Fruit fly (Drosophila melanogaster) whole organism, embryonic: ENCODE results near the gene CG15629.
A peak's percentile ranks its signal among the peaks of the same experiment; 100 is the strongest.

ENCODE experiments used
- Adf1 ChIP-seq: fragments of 200-800 bp; sonication (Bioruptor generic); IDR thresholded peaks from 2 replicates; pipeline ENCODE4 v1.3.6; 2022; ENCODE audit warnings: missing biosample characterization, missing genetic modification characterization
- CG11247 ChIP-seq: fragments of 200-800 bp; sonication (Bioruptor generic); IDR thresholded peaks from 2 replicates; pipeline ENCODE4 v1.3.6; 2022; ENCODE audit warnings: missing biosample characterization, missing genetic modification characterization
- CG11456 ChIP-seq: fragments of 200-800 bp; sonication (Bioruptor generic); IDR thresholded peaks from 3 replicates; pipeline ENCODE4 v1.3.6; 2022; ENCODE audit warnings: missing biosample characterization, missing genetic modification characterization
- CG11560 ChIP-seq: fragments of 200-800 bp; sonication (Bioruptor generic); IDR thresholded peaks from 3 replicates; pipeline ENCODE4 v1.3.6; 2022; ENCODE audit warnings: missing biosample characterization, missing genetic modification characterization
- CG11695 ChIP-seq: fragments of 200-800 bp; sonication (Bioruptor generic); IDR thresholded peaks from 3 replicates; pipeline ENCODE4 v1.3.6; 2022; ENCODE audit warnings: missing biosample characterization, missing genetic modification characterization
- CG12659 ChIP-seq: fragments of 200-800 bp; sonication (Bioruptor generic); optimal IDR thresholded peaks from 3 replicates; lab custom pipeline; 2017; ENCODE audit warnings: mild to moderate bottlenecking, missing biosample characterization, missing genetic modification reagents, missing genetic modification characterization
- CG15011 ChIP-seq: fragments of 200-800 bp; sonication (Bioruptor generic); optimal IDR thresholded peaks from 3 replicates; lab custom pipeline; 2018; ENCODE audit warnings: missing biosample characterization, mild to moderate bottlenecking, missing genetic modification characterization
- CG1602 ChIP-seq: fragments of 200-800 bp; sonication (Bioruptor generic); optimal IDR thresholded peaks from 3 replicates; lab custom pipeline; 2016; ENCODE audit warnings: missing biosample characterization, missing genetic modification characterization
- CG2116 ChIP-seq: fragments of 200-800 bp; sonication (Bioruptor generic); optimal IDR thresholded peaks from 3 replicates; lab custom pipeline; 2018; ENCODE audit warnings: missing biosample characterization, mild to moderate bottlenecking, missing genetic modification characterization
- CG30020 ChIP-seq: fragments of 200-800 bp; optimal IDR thresholded peaks from 2 replicates; lab custom pipeline; 2019; ENCODE audit warnings: missing biosample characterization, mild to moderate bottlenecking, missing genetic modification characterization, moderate library complexity
- CG3847 ChIP-seq: fragments of 200-800 bp; sonication (Bioruptor generic); IDR thresholded peaks from 2 replicates; pipeline ENCODE4 v1.3.6; 2022; ENCODE audit warnings: missing biosample characterization, missing genetic modification characterization
- CG4617 ChIP-seq: fragments of 200-800 bp; sonication (Bioruptor generic); optimal IDR thresholded peaks from 3 replicates; lab custom pipeline; 2016; ENCODE audit warnings: missing biosample characterization, missing genetic modification characterization, borderline replicate concordance
- CG6254 ChIP-seq: fragments of 200-800 bp; sonication (Bioruptor generic); optimal IDR thresholded peaks from 3 replicates; lab custom pipeline; 2017; ENCODE audit warnings: mild to moderate bottlenecking, missing biosample characterization, missing genetic modification reagents, missing genetic modification characterization
- CG6854 ChIP-seq: fragments of 200-800 bp; sonication (Bioruptor generic); optimal IDR thresholded peaks from 3 replicates; lab custom pipeline; 2017; ENCODE audit warnings: missing biosample characterization, mild to moderate bottlenecking, missing genetic modification characterization
- CG7357 ChIP-seq: fragments of 200-800 bp; sonication (Bioruptor generic); IDR thresholded peaks from 3 replicates; pipeline ENCODE4 v1.3.6; 2022; ENCODE audit warnings: missing biosample characterization, missing genetic modification characterization
- CG7839 ChIP-seq: fragments of 200-800 bp; sonication (Bioruptor generic); optimal IDR thresholded peaks from 3 replicates; lab custom pipeline; 2018; ENCODE audit warnings: missing biosample characterization, mild to moderate bottlenecking, missing genetic modification characterization, moderate library complexity
- Chrac-16 ChIP-seq: fragments of 200-800 bp; sonication (Bioruptor generic); optimal IDR thresholded peaks from 3 replicates; lab custom pipeline; 2016; ENCODE audit warnings: missing biosample characterization, missing genetic modification characterization
- CoRest ChIP-seq: fragments of 200-800 bp; sonication (Bioruptor generic); optimal IDR thresholded peaks from 3 replicates; lab custom pipeline; 2018; ENCODE audit warnings: missing biosample characterization, mild to moderate bottlenecking, missing genetic modification characterization, moderate library complexity
- Dbx ChIP-seq: fragments of 200-800 bp; sonication (Bioruptor generic); IDR thresholded peaks from 3 replicates; pipeline ENCODE4 v1.3.6; 2022; ENCODE audit warnings: missing biosample characterization, missing genetic modification characterization
- E2f2 ChIP-seq: fragments of 200-800 bp; sonication (Bioruptor generic); IDR thresholded peaks from 2 replicates; pipeline ENCODE4 v1.3.6; 2022; ENCODE audit warnings: missing biosample characterization, missing genetic modification characterization
- Hr51 ChIP-seq, 2 experiments: fragments of 200-800 bp; sonication (Bioruptor generic); optimal IDR thresholded peaks; 2 replicates in 1 of 2; 3 replicates in 1 of 2; lab custom pipeline; 2016 to 2018; ENCODE audit warnings: missing biosample characterization in 2 of 2, missing genetic modification characterization in 2 of 2, mild to moderate bottlenecking in 1 of 2, moderate library complexity in 1 of 2
- NfI ChIP-seq: fragments of 200-800 bp; sonication (Bioruptor generic); optimal IDR thresholded peaks from 3 replicates; lab custom pipeline; 2018; ENCODE audit warnings: missing biosample characterization, mild to moderate bottlenecking, missing genetic modification characterization, moderate library complexity
- Ptx1 ChIP-seq: fragments of 200-800 bp; sonication (Bioruptor generic); IDR thresholded peaks from 2 replicates; pipeline ENCODE4 v1.3.6; 2022; ENCODE audit warnings: missing biosample characterization, missing genetic modification characterization
- Rfx ChIP-seq: fragments of 200-800 bp; sonication (Bioruptor generic); IDR thresholded peaks from 2 replicates; pipeline ENCODE4 v1.3.6; 2022; ENCODE audit warnings: missing biosample characterization, missing genetic modification characterization
- abd-A ChIP-seq: fragments of 200-800 bp; sonication (Bioruptor generic); optimal IDR thresholded peaks from 3 replicates; lab custom pipeline; 2019; ENCODE audit warnings: missing biosample characterization, mild to moderate bottlenecking, missing genetic modification characterization, moderate library complexity
- ara ChIP-seq: fragments of 200-800 bp; sonication (Bioruptor generic); IDR thresholded peaks from 2 replicates; pipeline ENCODE4 v1.3.6; 2022; ENCODE audit warnings: missing biosample characterization, missing genetic modification characterization
- bsh ChIP-seq, 2 experiments: fragments of 200-800 bp; sonication (Bioruptor generic); optimal IDR thresholded peaks; 2 replicates each; lab custom pipeline; 2017 to 2018; ENCODE audit warnings: mild to moderate bottlenecking in 2 of 2, missing biosample characterization in 2 of 2, missing genetic modification characterization in 2 of 2, moderate library complexity in 1 of 2
- btn ChIP-seq: fragments of 200-800 bp; sonication (Bioruptor generic); optimal IDR thresholded peaks from 2 replicates; lab custom pipeline; 2016; ENCODE audit warnings: missing biosample characterization, missing genetic modification characterization
- ci ChIP-seq: fragments of 200-800 bp; sonication (Bioruptor generic); IDR thresholded peaks from 3 replicates; pipeline ENCODE4 v1.3.6; 2022; ENCODE audit warnings: missing biosample characterization, missing genetic modification characterization
- crol ChIP-seq: fragments of 200-800 bp; sonication (Bioruptor generic); IDR thresholded peaks from 2 replicates; pipeline ENCODE4 v1.3.6; 2022; ENCODE audit warnings: missing biosample characterization, missing genetic modification characterization
- cwo ChIP-seq: fragments of 200-800 bp; sonication (Bioruptor generic); optimal IDR thresholded peaks from 3 replicates; lab custom pipeline; 2017; ENCODE audit warnings: missing biosample characterization, missing genetic modification characterization, mild to moderate bottlenecking, moderate library complexity, missing genetic modification reagents
- danr ChIP-seq: fragments of 200-800 bp; sonication (Bioruptor generic); IDR thresholded peaks from 2 replicates; pipeline ENCODE4 v1.3.6; 2022; ENCODE audit warnings: missing biosample characterization, missing genetic modification characterization
- dmrt11E ChIP-seq: fragments of 200-800 bp; sonication (Bioruptor generic); optimal IDR thresholded peaks from 3 replicates; lab custom pipeline; 2018; ENCODE audit warnings: missing biosample characterization, mild to moderate bottlenecking, missing genetic modification characterization, moderate library complexity
- dysf ChIP-seq: fragments of 200-800 bp; sonication (Bioruptor generic); IDR thresholded peaks from 3 replicates; pipeline ENCODE4 v1.3.6; 2022; ENCODE audit warnings: missing biosample characterization, missing genetic modification characterization
- esg ChIP-seq: fragments of 200-800 bp; sonication (Bioruptor generic); conservative IDR thresholded peaks from 2 replicates; pipeline ENCODE4 v1.3.6; 2022; ENCODE audit warnings: missing biosample characterization, missing genetic modification characterization
- ewg ChIP-seq: fragments of 200-800 bp; sonication (Bioruptor generic); optimal IDR thresholded peaks from 3 replicates; lab custom pipeline; 2017; ENCODE audit warnings: mild to moderate bottlenecking, missing biosample characterization, missing genetic modification reagents, missing genetic modification characterization
- gcm ChIP-seq: fragments of 200-800 bp; sonication (Bioruptor generic); optimal IDR thresholded peaks from 2 replicates; lab custom pipeline; 2019; ENCODE audit warnings: missing biosample characterization, mild to moderate bottlenecking, missing genetic modification characterization, moderate library complexity
- gem ChIP-seq: fragments of 200-800 bp; sonication (Bioruptor generic); optimal IDR thresholded peaks from 2 replicates; lab custom pipeline; 2019; ENCODE audit warnings: missing biosample characterization, mild to moderate bottlenecking, missing genetic modification characterization, moderate library complexity
- jumu ChIP-seq: fragments of 200-800 bp; sonication (Bioruptor generic); optimal IDR thresholded peaks from 3 replicates; lab custom pipeline; 2016; ENCODE audit warnings: missing biosample characterization, missing genetic modification characterization
- lmd ChIP-seq: fragments of 200-800 bp; sonication (Bioruptor generic); IDR thresholded peaks from 2 replicates; pipeline ENCODE4 v1.3.6; 2022; ENCODE audit warnings: missing biosample characterization, missing genetic modification characterization
- nerfin-1 ChIP-seq: fragments of 200-800 bp; sonication (Bioruptor generic); optimal IDR thresholded peaks from 3 replicates; lab custom pipeline; 2019; ENCODE audit warnings: missing biosample characterization, mild to moderate bottlenecking, missing genetic modification characterization, moderate library complexity
- nmo ChIP-seq: fragments of 200-800 bp; sonication (Bioruptor generic); optimal IDR thresholded peaks from 2 replicates; lab custom pipeline; 2018; ENCODE audit warnings: missing biosample characterization, mild to moderate bottlenecking, missing genetic modification characterization, moderate library complexity
- phol ChIP-seq: fragments of 200-800 bp; sonication (Bioruptor generic); optimal IDR thresholded peaks from 3 replicates; lab custom pipeline; 2018; ENCODE audit warnings: missing biosample characterization, mild to moderate bottlenecking, missing genetic modification characterization, moderate library complexity
- pum ChIP-seq: fragments of 200-800 bp; sonication (Bioruptor generic); optimal IDR thresholded peaks from 2 replicates; lab custom pipeline; 2016; ENCODE audit warnings: missing biosample characterization, missing genetic modification characterization
- ranshi ChIP-seq: fragments of 200-800 bp; sonication (Bioruptor generic); IDR thresholded peaks from 2 replicates; pipeline ENCODE4 v1.3.6; 2022; ENCODE audit warnings: missing biosample characterization, missing genetic modification characterization
- repo ChIP-seq: fragments of 200-800 bp; sonication (Bioruptor generic); optimal IDR thresholded peaks from 2 replicates; lab custom pipeline; 2016; ENCODE audit warnings: missing biosample characterization, missing genetic modification characterization
- sens ChIP-seq: fragments of 200-800 bp; sonication (Bioruptor generic); peaks from one replicate; lab custom pipeline; 2016; ENCODE audit warnings: missing biosample characterization, missing genetic modification characterization
- unpg ChIP-seq: fragments of 200-800 bp; sonication (Bioruptor generic); optimal IDR thresholded peaks from 3 replicates; lab custom pipeline; 2018; ENCODE audit warnings: missing biosample characterization, mild to moderate bottlenecking, missing genetic modification characterization, moderate library complexity

Gene CG15629

DNA sequence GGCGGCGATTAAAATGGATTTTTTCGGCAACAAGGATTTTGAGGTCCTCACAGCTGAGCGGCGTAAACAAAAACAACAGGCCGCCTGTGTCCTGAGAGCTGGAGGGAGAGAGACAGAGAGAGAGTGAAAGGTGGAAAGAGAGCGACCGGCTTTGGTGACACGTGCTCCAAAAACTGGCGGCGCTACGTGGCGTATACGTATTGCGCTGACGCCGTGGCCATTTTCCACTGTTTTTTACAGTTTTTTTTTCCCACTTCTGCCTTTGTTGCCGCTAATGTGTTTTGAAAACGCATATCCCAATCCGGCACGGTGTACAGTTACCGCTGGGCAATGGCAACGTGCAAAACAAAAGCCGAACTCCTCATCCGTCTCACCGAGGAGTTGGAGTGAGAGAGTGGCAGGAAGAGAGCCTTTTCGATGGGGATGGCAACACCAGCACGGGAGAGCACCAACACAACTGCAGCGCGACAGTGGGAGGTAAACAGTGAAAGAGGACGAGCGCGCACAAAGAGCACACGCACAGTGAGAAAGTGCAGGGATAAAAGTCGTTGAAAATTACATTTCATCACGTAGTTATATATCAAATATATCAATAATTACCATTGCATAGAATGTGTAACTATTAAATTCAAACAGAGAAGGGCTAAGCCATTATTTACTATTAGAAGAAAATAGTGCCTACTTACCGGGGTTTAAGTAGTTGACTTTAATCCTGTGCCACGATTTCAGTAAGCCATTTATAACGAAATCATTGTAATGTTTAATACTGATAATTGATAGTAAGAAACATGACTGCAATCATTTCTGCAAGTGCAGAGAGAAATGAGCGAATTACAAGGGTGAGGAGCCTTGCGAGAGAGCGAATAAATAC, 7.9 kb downstream of the CG15629 start (continued):
- no peak for TF ChIP-seq CG11560 (tag; lab: Robert Waterston, UW)
- TF ChIP-seq CG2116, result peak; percentile 38
- peak; percentile 59 for TF ChIP-seq dmrt11E
- peak; percentile 52 to 68 for TF ChIP-seq bsh (GFP tag; optimal IDR thresholded peaks at IDR 0.05; lab: Kevin White, UChicago)
- TF ChIP-seq Hr51 (GFP tag; optimal IDR thresholded peaks at IDR 0.05; lab: Kevin White, UChicago), result peak in 1 of 2 experiments; percentile 60
- peak; percentile 47 for TF ChIP-seq crol (GFP tag; lab: Robert Waterston, UW)
- peak; percentile 41 for TF ChIP-seq Chrac-16 (GFP tag; lab: Kevin White, UChicago)
- peak; percentile 44; the same call in 2 of the 3 replicates for TF ChIP-seq ci (GFP tag; lab: Robert Waterston, UW)
- no peak for TF ChIP-seq pum (GFP tag; lab: Kevin White, UChicago)
- peak; percentile 18 for TF ChIP-seq CG3847
- TF ChIP-seq CG6254 (GFP tag; lab: Kevin White, UChicago), result peak; percentile 29
- peak; percentile 49; the same call in 1 of the 2 replicates for TF ChIP-seq esg (GFP tag; lab: Robert Waterston, UW)
- TF ChIP-seq CG7357 (GFP tag; lab: Robert Waterston, UW), result peak; percentile 58; the same call in 1 of the 3 replicates
- TF ChIP-seq CG11695 (GFP tag; lab: Robert Waterston, UW), result peak; percentile 21; the same call in 1 of the 3 replicates
- peak; percentile 5 for TF ChIP-seq gcm (GFP tag; lab: Kevin White, UChicago)
- peak; percentile 43 for TF ChIP-seq Ptx1 (GFP tag; lab: Robert Waterston, UW)
- peak; percentile 16 for TF ChIP-seq NfI
- no peak for TF ChIP-seq CG15011
- TF ChIP-seq dysf (GFP tag; lab: Robert Waterston, UW), result peak; percentile 4; the same call in 1 of the 3 replicates
- peak; percentile 56 for TF ChIP-seq phol (tag; lab: Kevin White, UChicago)
- peak; percentile 27 for TF ChIP-seq ewg
- TF ChIP-seq jumu, result peak; percentile 46
- no peak; the same call in 1 of the 2 replicates for TF ChIP-seq ara
- TF ChIP-seq CG12659, result peak; percentile 64
- TF ChIP-seq sens, result peak; percentile 90
- TF ChIP-seq unpg (GFP tag; lab: Kevin White, UChicago), result peak; percentile 14
- no peak for TF ChIP-seq cwo (GFP tag; lab: Kevin White, UChicago)
- peak; percentile 53 for TF ChIP-seq E2f2
- TF ChIP-seq btn, result no peak
- TF ChIP-seq CoRest (tag; lab: Kevin White, UChicago), result no peak
- TF ChIP-seq CG4617 (GFP tag; lab: Kevin White, UChicago), result peak; percentile 25
- TF ChIP-seq repo (GFP tag; lab: Kevin White, UChicago), result no peak
- peak; percentile 63 for TF ChIP-seq gem (tag; lab: Kevin White, UChicago)
- 0 out of 3 replicates have a peak, but pooled peaks have one; percentile 48 for TF ChIP-seq CG11456
- TF ChIP-seq danr (GFP tag; lab: Robert Waterston, UW), result peak; percentile 39
- TF ChIP-seq nerfin-1 (tag; lab: Kevin White, UChicago), result peak; percentile 32
- TF ChIP-seq abd-A (tag; lab: Kevin White, UChicago), result no peak
- 0 out of 3 replicates have a peak, but pooled peaks have one; percentile 19 for TF ChIP-seq Dbx (GFP tag; lab: Robert Waterston, UW)
- TF ChIP-seq CG30020, result peak; percentile 31
- peak; percentile 40; the same call in 1 of the 2 replicates for TF ChIP-seq ranshi (GFP tag; lab: Robert Waterston, UW)
- peak; percentile 55 for TF ChIP-seq nmo (GFP tag; lab: Kevin White, UChicago)
- TF ChIP-seq Rfx (GFP tag; lab: Robert Waterston, UW), result peak; percentile 17; the same call in 1 of the 2 replicates
- no peak for TF ChIP-seq Adf1
- peak; percentile 49 for TF ChIP-seq CG7839 (tag; lab: Kevin White, UChicago)
- peak; percentile 58 for TF ChIP-seq CG1602 (GFP tag; lab: Kevin White, UChicago)
- TF ChIP-seq CG11247 (GFP tag; lab: Robert Waterston, UW), result no peak
- no peak for TF ChIP-seq CG6854 (GFP tag; lab: Kevin White, UChicago)
- TF ChIP-seq lmd (GFP tag; lab: Robert Waterston, UW), result peak; percentile 50
